Worm (Caenorhabditis elegans): ENCODE results near the gene C49F5.7.

ce11 chrX:11982065-11982464 is 12.5 kb upstream of the C49F5.7 start, which contains the start of gene nhr-167:
- no peak for TF ChIP-seq tbx-2 (tag; optimal IDR thresholded peaks at IDR 0.05)
- no peak for TF ChIP-seq nhr-11 (tag; optimal IDR thresholded peaks at IDR 0.05)
- TF ChIP-seq ZK546.5 (tag; optimal IDR thresholded peaks at IDR 0.05): no peak
- no peak for TF ChIP-seq jun-1 (tag; optimal IDR thresholded peaks at IDR 0.05)
- TF ChIP-seq nhr-28 (tag; optimal IDR thresholded peaks at IDR 0.05): no peak
- TF ChIP-seq ztf-11 (tag; optimal IDR thresholded peaks at IDR 0.05): no peak
- no peak for TF ChIP-seq nhr-237 (tag; optimal IDR thresholded peaks at IDR 0.05)
- TF ChIP-seq mml-1 (tag; optimal IDR thresholded peaks at IDR 0.05): no peak
- TF ChIP-seq elt-2 (tag; optimal IDR thresholded peaks at IDR 0.05): no peak
- TF ChIP-seq nhr-12 (tag; optimal IDR thresholded peaks at IDR 0.05): no peak
- no peak for TF ChIP-seq pha-4 (tag; optimal IDR thresholded peaks at IDR 0.05)
- TF ChIP-seq ceh-16 (tag; optimal IDR thresholded peaks at IDR 0.05): no peak

Data from whole organism, L3 larva.